Worm (Caenorhabditis elegans): ENCODE results near the gene C49C8.5.

- TF ChIP-seq T23F11.4 (GFP tag; optimal IDR thresholded peaks at IDR 0.05) (no peak), hlh-15 (tag; optimal IDR thresholded peaks at IDR 0.05) (no peak), sox-4 (tag; optimal IDR thresholded peaks at IDR 0.05) (no peak), unc-55 (GFP tag; optimal IDR thresholded peaks at IDR 0.05) (no peak), pag-3 (tag; optimal IDR thresholded peaks at IDR 0.05; ENCODE audit: borderline replicate concordance) (no peak), ama-1 (optimal IDR thresholded peaks at IDR 0.05) (no peak), pqm-1 (tag; optimal IDR thresholded peaks at IDR 0.05) (no peak), elt-2 (tag; optimal IDR thresholded peaks at IDR 0.05) (no peak), fkh-10 (GFP tag; optimal IDR thresholded peaks at IDR 0.05) (no peak), tbx-2 (tag; optimal IDR thresholded peaks at IDR 0.05) (no peak)
These were observed 38.0 kb upstream of the C49C8.5 start, which contains the start of the genes hst-1 and ints-6 for ce11 chrIV:8691486-8691885.

All from whole organism, late embryonic.